Fruit fly (Drosophila melanogaster) whole organism: ENCODE measurements around the gene CG18814.

Experiments used
- CG8478 ChIP-seq: fragments of >200 bp; optimal IDR thresholded peaks from 2 replicates; lab custom pipeline; 2018; ENCODE audit warnings: inconsistent platforms
- Dll ChIP-seq: fragments of >200 bp; optimal IDR thresholded peaks from 2 replicates; lab custom pipeline; 2017
- EcR ChIP-seq, 2 experiments: fragments of >200 bp; optimal IDR thresholded peaks; 2 replicates each; lab custom pipeline; 2017; ENCODE audit warnings: missing biosample characterization in 2 of 2, missing genetic modification characterization in 2 of 2, missing genetic modification reagents in 2 of 2
- pan ChIP-seq: fragments of >200 bp; optimal IDR thresholded peaks from 2 replicates; lab custom pipeline; 2017
- psq ChIP-seq: fragments of >200 bp; optimal IDR thresholded peaks from 2 replicates; lab custom pipeline; 2017
- usp ChIP-seq: fragments of >200 bp; optimal IDR thresholded peaks from 2 replicates; lab custom pipeline; 2017; ENCODE audit warnings: missing biosample characterization, missing genetic modification characterization, mixed read lengths

Gene CG18814

DNA sequence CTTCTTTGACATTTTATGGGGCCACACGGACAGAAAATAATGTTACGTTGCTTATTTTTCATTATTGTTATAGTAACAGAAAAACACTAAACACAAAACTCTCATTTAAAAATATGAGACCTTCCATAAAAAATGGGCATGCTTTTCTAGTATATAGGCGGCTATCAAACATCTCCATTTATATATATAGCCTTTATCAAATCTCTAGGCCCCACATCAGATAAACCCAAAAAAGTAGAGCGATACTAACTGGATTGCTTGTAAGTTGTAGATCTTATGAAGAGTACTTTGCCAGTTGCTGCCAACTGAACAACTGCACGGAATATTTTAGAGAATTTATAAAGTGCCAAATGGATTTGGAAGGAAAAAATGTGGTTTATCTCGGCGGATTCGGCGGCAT, at the start of gene CG18814:
CG18814 (plus strand) TSS at position 301 of the 400 bp plus-strand sequence.
- TF ChIP-seq Dll (lab: Kevin White, UChicago) = no peak
- no peak for TF ChIP-seq usp (GFP tag; lab: Kevin White, UChicago)
- TF ChIP-seq CG8478 = no peak
- no peak for TF ChIP-seq pan
- no peak for TF ChIP-seq psq
- no peak for TF ChIP-seq EcR (GFP tag; optimal IDR thresholded peaks at IDR 0.05; lab: Kevin White, UChicago)

DNA sequence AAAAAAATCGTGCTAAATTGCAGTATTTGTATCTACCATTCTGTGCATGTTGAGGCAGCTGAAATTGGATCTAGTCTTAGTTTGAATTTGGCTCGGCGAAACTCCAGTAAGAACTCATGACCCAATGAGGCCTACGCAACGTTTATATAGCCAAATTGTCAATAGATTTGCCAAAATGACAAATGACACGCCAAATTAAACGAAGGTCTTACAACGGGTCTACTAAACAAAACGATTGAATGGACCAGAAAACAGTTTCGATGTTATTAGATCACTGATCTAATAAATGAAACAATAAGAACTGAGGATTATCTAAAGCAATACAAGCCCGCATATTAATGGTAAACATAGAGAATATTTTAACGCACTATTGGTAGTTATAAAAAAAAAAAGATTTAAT, 48.5 kb upstream of the CG18814 start, which contains the start of gene CG42718:
CG42718 (minus strand) TSS at position 101 of the 400 bp plus-strand sequence.
- no peak for TF ChIP-seq CG8478
- TF ChIP-seq psq = no peak
- TF ChIP-seq Dll (lab: Kevin White, UChicago) = no peak
- no peak for TF ChIP-seq usp (GFP tag; lab: Kevin White, UChicago)
- TF ChIP-seq EcR (GFP tag; optimal IDR thresholded peaks at IDR 0.05; lab: Kevin White, UChicago) = no peak
- TF ChIP-seq pan = no peak

DNA sequence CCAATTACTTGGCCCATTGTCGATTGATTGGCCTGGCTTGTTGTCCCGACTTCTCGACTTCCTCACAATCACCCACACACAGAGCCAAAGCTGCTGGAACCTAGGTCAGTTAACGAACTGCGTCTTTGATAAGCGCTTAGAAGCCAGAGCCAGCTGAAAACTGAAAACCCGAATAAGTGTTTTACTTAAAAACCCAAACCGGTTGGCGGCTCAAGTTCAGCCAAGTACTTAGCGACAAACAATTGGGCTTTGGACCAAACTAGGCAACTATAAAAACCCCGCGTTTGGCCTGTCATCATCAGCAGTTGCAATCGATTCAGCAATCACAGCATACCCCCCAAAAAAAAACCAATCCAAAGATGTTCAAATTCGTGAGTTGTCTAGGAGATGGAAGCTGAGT, 46.3 kb upstream of the CG18814 start, which contains the start of gene CG13059:
CG13059 (plus strand) TSS at position 301 of the 400 bp plus-strand sequence.
- no peak for TF ChIP-seq CG8478
- no peak for TF ChIP-seq Dll (lab: Kevin White, UChicago)
- TF ChIP-seq EcR (GFP tag; optimal IDR thresholded peaks at IDR 0.05; lab: Kevin White, UChicago) = no peak
- TF ChIP-seq psq = no peak
- no peak for TF ChIP-seq usp (GFP tag; lab: Kevin White, UChicago)
- TF ChIP-seq pan = no peak

DNA sequence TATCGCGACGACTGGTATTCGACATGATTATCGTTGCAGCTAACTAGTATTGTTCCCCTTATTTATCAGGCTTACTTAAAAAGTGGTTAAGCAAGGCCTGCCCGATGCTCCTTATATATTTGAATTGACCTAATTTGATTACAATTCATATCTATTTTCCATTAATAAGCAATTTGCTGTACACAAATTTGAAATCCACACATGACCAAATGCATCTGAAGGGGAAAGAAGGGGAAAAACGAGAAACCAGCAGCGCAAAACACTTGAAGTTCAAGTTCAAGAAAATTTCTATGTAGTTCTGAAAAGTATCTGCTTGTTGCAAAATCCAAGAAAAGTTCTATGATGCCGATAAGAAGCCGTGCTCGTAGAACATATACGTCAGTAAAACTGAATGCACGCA, 43.0 kb upstream of the CG18814 start, which contains the start of the genes CG13040 and CG13039:
CG13040 (minus strand) TSS at position 101 of the 400 bp plus-strand sequence.
CG13039 (minus strand) TSS at position 106 of the 400 bp plus-strand sequence.
- TF ChIP-seq psq = no peak
- TF ChIP-seq usp (GFP tag; lab: Kevin White, UChicago) = no peak
- TF ChIP-seq Dll (lab: Kevin White, UChicago) = no peak

DNA sequence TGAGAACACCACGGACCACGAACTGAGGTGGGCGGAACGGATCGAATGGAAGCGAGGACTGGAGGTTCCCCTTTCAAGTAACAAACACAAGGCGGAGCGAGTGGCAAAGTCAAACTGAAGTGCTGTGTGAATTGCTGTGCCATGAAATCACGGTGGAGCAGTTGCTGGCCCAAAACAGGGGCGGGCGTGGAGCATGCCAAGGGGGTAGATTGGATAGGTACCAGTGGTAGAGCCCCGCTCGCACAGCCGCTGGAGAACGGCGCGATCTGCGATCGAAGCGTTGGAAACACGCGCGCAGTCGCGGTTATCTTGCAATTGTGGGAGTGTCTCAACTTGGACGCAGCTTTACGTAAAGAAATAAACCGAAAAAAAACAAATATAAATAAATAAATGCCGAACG, 41.9 kb upstream of the CG18814 start, which contains the start of gene CG13038:
CG13038 (minus strand) TSS at position 118 of the 400 bp plus-strand sequence.
- TF ChIP-seq Dll (lab: Kevin White, UChicago) = no peak
- no peak for TF ChIP-seq psq
- no peak for TF ChIP-seq pan
- TF ChIP-seq CG8478 = no peak
- TF ChIP-seq usp (GFP tag; lab: Kevin White, UChicago) = no peak
- TF ChIP-seq EcR (GFP tag; optimal IDR thresholded peaks at IDR 0.05; lab: Kevin White, UChicago) = no peak

DNA sequence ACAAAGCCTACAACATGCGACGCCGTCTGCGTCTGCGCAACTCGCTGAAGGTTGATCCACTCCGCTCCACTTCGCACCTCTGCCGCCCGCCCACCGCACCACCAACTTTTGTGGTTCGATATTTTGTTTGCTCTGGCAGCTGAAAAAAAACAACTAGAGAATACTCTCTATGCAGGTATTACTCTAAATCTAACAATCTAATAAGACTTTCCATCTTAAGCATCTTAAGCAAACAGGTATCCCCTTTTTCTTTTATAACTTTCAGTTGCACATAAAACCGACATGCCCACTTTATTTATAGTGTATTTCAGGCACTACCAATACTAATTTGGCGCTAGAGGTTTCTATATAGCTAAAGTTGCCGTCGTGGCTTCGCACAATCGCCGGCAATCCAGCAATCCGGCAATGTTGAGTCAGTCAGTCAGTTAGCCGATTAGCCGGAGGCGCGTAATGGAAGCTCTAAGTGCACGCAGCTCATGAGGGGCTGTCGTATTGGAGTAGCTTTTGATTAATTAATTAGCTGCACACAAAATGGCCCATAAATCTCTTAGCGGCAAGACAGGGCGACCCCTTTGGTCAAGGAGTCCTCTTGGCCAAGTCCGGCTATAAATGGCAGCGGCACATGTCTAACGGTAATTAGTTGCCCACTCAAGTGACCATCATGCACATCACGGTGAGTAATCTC, 41.3 kb upstream of the CG18814 start, which contains the start of gene CG13058:
CG13058 (plus strand) TSS at position 635 of the 685 bp plus-strand sequence.
- no peak for TF ChIP-seq CG8478
- TF ChIP-seq usp (GFP tag; lab: Kevin White, UChicago) = no peak
- no peak for TF ChIP-seq EcR (GFP tag; optimal IDR thresholded peaks at IDR 0.05; lab: Kevin White, UChicago)
- TF ChIP-seq psq = no peak
- TF ChIP-seq Dll (lab: Kevin White, UChicago) = no peak
- TF ChIP-seq pan = no peak

DNA sequence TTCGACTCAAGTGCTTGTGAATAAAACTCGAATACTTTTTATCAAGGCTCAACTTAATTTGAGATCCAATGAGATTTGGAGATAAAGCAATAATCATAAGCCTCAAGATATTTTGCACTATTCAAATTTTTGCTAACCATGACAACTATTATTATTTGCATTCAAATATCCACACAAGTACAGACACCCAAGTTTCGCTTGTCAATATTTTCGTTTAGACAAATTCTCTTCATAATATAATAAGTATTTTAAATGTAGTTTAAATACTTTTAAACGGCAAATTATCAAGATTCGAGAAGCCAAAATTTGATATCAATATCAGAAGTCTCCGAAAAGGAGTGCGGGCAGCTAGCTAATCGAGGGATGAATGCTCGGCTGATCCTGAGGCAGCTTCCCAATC, 40.1 kb upstream of the CG18814 start, which contains the start of gene CG33061:
CG33061 (plus strand) TSS at position 301 of the 400 bp plus-strand sequence.
- no peak for TF ChIP-seq pan
- no peak for TF ChIP-seq usp (GFP tag; lab: Kevin White, UChicago)
- no peak for TF ChIP-seq EcR (GFP tag; optimal IDR thresholded peaks at IDR 0.05; lab: Kevin White, UChicago)
- no peak for TF ChIP-seq psq
- TF ChIP-seq Dll (lab: Kevin White, UChicago) = no peak
- no peak for TF ChIP-seq CG8478

DNA sequence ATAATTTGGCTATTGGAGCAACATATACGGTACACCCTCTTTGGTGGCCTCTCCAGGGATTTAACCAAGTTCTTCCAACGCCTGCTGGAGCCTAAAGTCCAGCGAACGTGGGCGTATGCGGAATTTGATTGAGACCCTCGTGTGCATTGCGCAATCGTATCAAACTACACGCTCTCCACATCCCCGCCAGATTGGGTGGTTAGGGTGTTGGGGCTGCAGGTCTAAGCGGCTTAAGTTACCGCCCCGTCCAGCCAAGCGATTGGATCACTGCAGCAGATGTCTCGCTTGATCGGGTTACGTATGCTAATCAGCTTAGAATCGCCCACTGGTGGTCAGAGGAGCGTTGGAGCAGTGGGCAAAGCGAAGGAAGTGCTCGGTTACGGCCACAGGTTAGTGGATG, 38.9 kb upstream of the CG18814 start, which contains the start of gene CG33060:
CG33060 (plus strand) TSS at position 301 of the 400 bp plus-strand sequence.
- TF ChIP-seq psq (no peak), Dll (lab: Kevin White, UChicago) (no peak), CG8478 (no peak), usp (GFP tag; lab: Kevin White, UChicago) (no peak), pan (no peak), EcR (GFP tag; optimal IDR thresholded peaks at IDR 0.05; lab: Kevin White, UChicago) (no peak)

DNA sequence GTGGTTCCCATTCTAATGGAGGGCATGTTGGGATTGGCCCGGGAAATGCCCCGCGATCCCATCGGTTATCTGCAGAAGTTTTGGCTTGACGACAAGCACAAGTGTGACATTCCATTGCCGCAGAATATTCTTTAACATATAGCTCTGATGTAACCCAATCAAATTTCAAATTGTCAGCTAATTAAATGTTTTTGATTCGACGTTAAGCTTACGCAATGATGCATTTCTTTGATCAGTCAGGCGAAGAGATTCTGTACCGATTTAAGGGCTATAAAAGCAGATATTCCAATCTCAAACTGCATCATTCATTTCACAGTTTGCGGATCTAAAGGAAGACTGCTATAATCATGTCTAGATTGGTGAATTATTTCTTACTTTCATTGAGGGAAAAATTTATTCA, 38.0 kb upstream of the CG18814 start, which contains the start of gene retinin:
retinin (plus strand) TSS at position 301 of the 400 bp plus-strand sequence.
- TF ChIP-seq CG8478 (no peak), usp (GFP tag; lab: Kevin White, UChicago) (no peak), EcR (GFP tag; optimal IDR thresholded peaks at IDR 0.05; lab: Kevin White, UChicago) (no peak), Dll (lab: Kevin White, UChicago) (no peak), pan (no peak), psq (no peak)

DNA sequence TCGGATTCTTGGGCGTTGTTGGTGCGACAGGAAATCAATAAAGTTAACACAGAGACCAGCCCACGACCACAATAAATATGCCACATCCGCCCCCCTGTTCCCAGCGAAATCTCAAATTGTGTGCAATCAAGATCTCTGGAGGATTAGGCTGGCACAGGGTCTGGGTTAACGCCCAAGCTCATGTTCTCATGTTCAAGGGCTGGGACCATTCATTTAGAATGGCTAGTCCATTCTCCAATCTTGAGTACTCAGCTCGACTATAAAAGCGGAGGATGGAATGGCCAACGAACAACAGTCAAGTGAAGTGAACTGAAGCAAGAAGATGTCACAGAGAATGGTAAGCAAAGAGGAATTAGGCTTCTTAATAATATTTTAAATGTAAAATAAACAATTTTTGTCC, 36.6 kb upstream of the CG18814 start, which contains the start of gene CG13056:
CG13056 (plus strand) TSS at position 301 of the 400 bp plus-strand sequence.
- TF ChIP-seq EcR (GFP tag; optimal IDR thresholded peaks at IDR 0.05; lab: Kevin White, UChicago) (no peak), usp (GFP tag; lab: Kevin White, UChicago) (no peak), psq (no peak), pan (no peak), Dll (lab: Kevin White, UChicago) (no peak), CG8478 (no peak)

DNA sequence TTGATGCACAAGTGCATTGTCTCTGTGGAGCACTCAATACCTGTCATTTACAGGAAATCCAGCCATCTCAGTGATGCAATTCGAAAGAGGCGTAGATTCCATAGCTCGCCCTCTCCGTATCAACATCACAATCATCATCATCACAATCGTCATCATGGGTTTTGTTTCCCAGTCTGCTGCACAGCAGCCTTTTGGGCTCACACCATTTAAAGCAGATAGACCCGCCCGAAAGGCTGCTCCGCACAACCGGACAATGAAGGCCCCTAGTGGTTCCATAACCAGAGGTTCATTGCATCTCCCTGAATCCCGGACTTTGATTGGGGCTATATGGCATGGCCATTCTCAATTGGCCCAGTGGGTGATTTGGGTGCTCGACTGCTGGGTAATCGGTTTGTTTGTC, 34.8 kb upstream of the CG18814 start:
- TF ChIP-seq EcR (GFP tag; optimal IDR thresholded peaks at IDR 0.05; lab: Kevin White, UChicago) (no peak), psq (no peak), pan (no peak), Dll (lab: Kevin White, UChicago) (no peak), CG8478 (no peak), usp (GFP tag; lab: Kevin White, UChicago) (no peak)

DNA sequence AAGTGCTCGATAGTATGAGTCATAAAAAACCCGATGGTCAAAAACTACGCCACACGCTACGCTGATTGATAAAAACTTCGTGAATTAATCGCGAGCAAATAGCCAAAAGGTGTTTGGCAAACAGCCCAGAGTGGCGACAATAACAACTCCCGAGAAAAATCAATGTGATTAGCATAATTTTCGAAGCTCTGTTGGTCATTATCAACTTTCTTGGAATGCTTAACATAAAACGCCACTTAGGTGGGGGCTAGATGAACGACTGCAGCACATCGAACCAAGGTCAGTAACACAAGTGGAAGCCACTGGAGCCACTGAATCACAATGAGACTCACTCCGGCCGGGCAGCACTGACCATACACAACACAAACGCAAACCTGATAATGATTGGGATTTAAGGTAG, 31.9 kb upstream of the CG18814 start:
- TF ChIP-seq pan = no peak
